Fruit fly (Drosophila melanogaster) Kc167 (cell line): ENCODE results near the gene CG4456.

Experiments used
- Sin3A ChIP-seq: fragments of >200 bp; optimal IDR thresholded peaks from 2 replicates; lab custom pipeline; 2018; ENCODE audit warnings: missing external identifiers
- ttk ChIP-seq: sonication (Bioruptor generic); optimal IDR thresholded peaks from 2 replicates; lab custom pipeline; 2017; ENCODE audit warnings: missing external identifiers

DNA sequence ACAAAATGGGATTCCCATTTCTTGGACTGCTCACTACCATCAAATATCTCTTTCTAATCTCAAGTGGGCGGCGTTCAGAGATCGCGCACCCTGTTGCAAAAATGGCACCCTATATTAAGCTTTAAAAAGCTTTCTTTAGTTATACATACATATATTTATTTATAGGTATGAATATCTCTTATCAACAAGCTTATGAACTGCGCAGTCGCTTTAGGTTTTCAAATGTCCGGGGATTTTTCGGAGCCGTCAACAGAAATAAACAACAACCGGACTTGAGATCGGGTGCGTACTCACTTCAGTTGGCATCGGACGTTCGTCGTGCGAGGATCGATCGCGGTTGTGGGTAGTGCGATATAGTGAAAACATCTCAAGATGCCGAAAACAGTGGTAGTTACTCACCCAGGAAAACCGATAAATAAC lies 23.2 kb upstream of the CG4456 start, which contains the start of gene PGRP-LF:
- TF ChIP-seq ttk (no peak), Sin3A (no peak)
